Fruit fly (Drosophila melanogaster) whole organism, embryonic: ENCODE data around the gene CG31468.
A peak's percentile ranks its signal among the peaks of the same experiment; 100 is the strongest.

Source experiments
- BEAF-32 ChIP-seq: fragments of 200-800 bp; sonication (Bioruptor generic); optimal IDR thresholded peaks from 3 replicates; lab custom pipeline; 2017; ENCODE audit warnings: missing biosample characterization, missing genetic modification characterization, mild to moderate bottlenecking, moderate library complexity, missing genetic modification reagents
- C15 ChIP-seq: fragments of 200-800 bp; sonication (Bioruptor generic); IDR thresholded peaks from 3 replicates; pipeline ENCODE4 v1.3.6; 2022; ENCODE audit warnings: missing biosample characterization, missing genetic modification characterization
- CG10267 ChIP-seq: fragments of 200-800 bp; sonication (Bioruptor generic); optimal IDR thresholded peaks from 2 replicates; lab custom pipeline; 2018; ENCODE audit warnings: missing biosample characterization, mild to moderate bottlenecking, missing genetic modification characterization, moderate library complexity
- CG10366 ChIP-seq: fragments of 200-800 bp; sonication (Bioruptor generic); IDR thresholded peaks from 2 replicates; pipeline ENCODE4 v1.3.6; 2022; ENCODE audit warnings: missing biosample characterization, missing genetic modification characterization
- CG10959 ChIP-seq: fragments of 200-800 bp; sonication (Bioruptor generic); IDR thresholded peaks from 2 replicates; pipeline ENCODE4 v1.3.6; 2022; ENCODE audit warnings: missing biosample characterization, missing genetic modification characterization
- CG12744 ChIP-seq: fragments of 200-800 bp; sonication (Bioruptor generic); optimal IDR thresholded peaks from 2 replicates; lab custom pipeline; 2016; ENCODE audit warnings: missing biosample characterization, missing genetic modification characterization
- CG13624 ChIP-seq: fragments of 200-800 bp; sonication (Bioruptor generic); optimal IDR thresholded peaks from 2 replicates; lab custom pipeline; 2016; ENCODE audit warnings: missing biosample characterization, missing genetic modification characterization
- CG15601 ChIP-seq: fragments of 200-800 bp; sonication (Bioruptor generic); optimal IDR thresholded peaks from 3 replicates; lab custom pipeline; 2019; ENCODE audit warnings: missing biosample characterization, mild to moderate bottlenecking, missing genetic modification characterization, moderate library complexity
- CG18619 ChIP-seq: fragments of 200-800 bp; sonication (Bioruptor generic); optimal IDR thresholded peaks from 3 replicates; lab custom pipeline; 2017; ENCODE audit warnings: missing biosample characterization, mild to moderate bottlenecking, missing genetic modification characterization
- CG18764 ChIP-seq: fragments of 200-800 bp; sonication (Bioruptor generic); optimal IDR thresholded peaks from 3 replicates; lab custom pipeline; 2016; ENCODE audit warnings: missing biosample characterization, missing genetic modification characterization
- CG2678 ChIP-seq: fragments of 200-800 bp; sonication (Bioruptor generic); optimal IDR thresholded peaks from 3 replicates; lab custom pipeline; 2019; ENCODE audit warnings: missing biosample characterization, mild to moderate bottlenecking, missing genetic modification characterization, moderate library complexity
- CG33213 ChIP-seq: fragments of 200-800 bp; sonication (Bioruptor generic); optimal IDR thresholded peaks from 3 replicates; lab custom pipeline; 2016; ENCODE audit warnings: missing biosample characterization, missing genetic modification characterization
- CG4328 ChIP-seq: fragments of 200-800 bp; sonication (Bioruptor generic); optimal IDR thresholded peaks from 3 replicates; lab custom pipeline; 2017; ENCODE audit warnings: missing biosample characterization, missing genetic modification reagents, missing genetic modification characterization
- CG4424 ChIP-seq: fragments of 200-800 bp; sonication (Bioruptor generic); optimal IDR thresholded peaks from 3 replicates; lab custom pipeline; 2016; ENCODE audit warnings: missing biosample characterization, missing genetic modification characterization
- CG4854 ChIP-seq: fragments of 200-800 bp; sonication (Bioruptor generic); optimal IDR thresholded peaks from 2 replicates; lab custom pipeline; 2016; ENCODE audit warnings: missing biosample characterization, missing genetic modification characterization, inconsistent platforms
- CG7786 ChIP-seq: fragments of 200-800 bp; sonication (Bioruptor generic); optimal IDR thresholded peaks from 2 replicates; lab custom pipeline; 2016; ENCODE audit warnings: missing biosample characterization, missing genetic modification characterization
- Dp ChIP-seq: fragments of 200-800 bp; sonication (Bioruptor generic); optimal IDR thresholded peaks from 2 replicates; lab custom pipeline; 2018; ENCODE audit warnings: missing biosample characterization, mild to moderate bottlenecking, missing genetic modification characterization, moderate library complexity
- Eip74EF ChIP-seq, 2 experiments: fragments of 200-800 bp in 1 of 2; fragments of >200 bp in 1 of 2; sonication (Bioruptor generic) in 1 of 2; optimal IDR thresholded peaks; 2 replicates each; lab custom pipeline; 2017 to 2019; ENCODE audit warnings: missing biosample characterization in 2 of 2, missing genetic modification characterization in 2 of 2, mild to moderate bottlenecking in 1 of 2, moderate library complexity in 1 of 2
- Ets97D ChIP-seq: fragments of 200-800 bp; sonication (Bioruptor generic); optimal IDR thresholded peaks from 3 replicates; lab custom pipeline; 2016; ENCODE audit warnings: missing biosample characterization, missing genetic modification characterization
- Fer2 ChIP-seq: fragments of 200-800 bp; sonication (Bioruptor generic); optimal IDR thresholded peaks from 2 replicates; lab custom pipeline; 2018; ENCODE audit warnings: missing biosample characterization, mild to moderate bottlenecking, missing genetic modification characterization, moderate library complexity
- Hr3 ChIP-seq: fragments of 200-800 bp; sonication (Bioruptor generic); optimal IDR thresholded peaks from 3 replicates; lab custom pipeline; 2016; ENCODE audit warnings: missing biosample characterization, missing genetic modification characterization
- Mes4 ChIP-seq: fragments of 200-800 bp; sonication (Bioruptor generic); optimal IDR thresholded peaks from 2 replicates; lab custom pipeline; 2016; ENCODE audit warnings: missing biosample characterization, missing genetic modification characterization
- Six4 ChIP-seq: fragments of 200-800 bp; sonication (Bioruptor generic); optimal IDR thresholded peaks from 2 replicates; lab custom pipeline; 2016; ENCODE audit warnings: missing biosample characterization, missing genetic modification characterization
- Spps ChIP-seq: fragments of 200-800 bp; sonication (Bioruptor generic); optimal IDR thresholded peaks from 2 replicates; lab custom pipeline; 2018; ENCODE audit warnings: missing biosample characterization, mild to moderate bottlenecking, missing genetic modification characterization
- Ssrp ChIP-seq: fragments of 200-800 bp; sonication (Bioruptor generic); optimal IDR thresholded peaks from 2 replicates; lab custom pipeline; 2018; ENCODE audit warnings: missing biosample characterization, mild to moderate bottlenecking, missing genetic modification characterization, moderate library complexity
- TFAM ChIP-seq: fragments of 200-800 bp; sonication (Bioruptor generic); optimal IDR thresholded peaks from 2 replicates; lab custom pipeline; 2017; ENCODE audit warnings: missing biosample characterization, missing genetic modification characterization, inconsistent platforms
- Usf ChIP-seq: fragments of 200-800 bp; sonication (Bioruptor generic); optimal IDR thresholded peaks from 2 replicates; lab custom pipeline; 2017; ENCODE audit warnings: missing genotype, missing biosample characterization, missing genetic modification characterization
- cad ChIP-seq: fragments of >200 bp; optimal IDR thresholded peaks from 2 replicates; lab custom pipeline; 2017; ENCODE audit warnings: missing biosample characterization, missing genetic modification characterization
- cas ChIP-seq: fragments of 200-800 bp; sonication (Bioruptor generic); IDR thresholded peaks from 2 replicates; pipeline ENCODE4 v1.3.6; 2022; ENCODE audit warnings: missing biosample characterization, missing genetic modification characterization
- chn ChIP-seq: fragments of 200-800 bp; sonication (Bioruptor generic); optimal IDR thresholded peaks from 2 replicates; lab custom pipeline; 2016; ENCODE audit warnings: missing biosample characterization, missing genetic modification characterization
- crol ChIP-seq: fragments of 200-800 bp; sonication (Bioruptor generic); IDR thresholded peaks from 2 replicates; pipeline ENCODE4 v1.3.6; 2022; ENCODE audit warnings: missing biosample characterization, missing genetic modification characterization
- en ChIP-seq: fragments of 200-800 bp; sonication (Bioruptor generic); optimal IDR thresholded peaks from 2 replicates; lab custom pipeline; 2016; ENCODE audit warnings: missing biosample characterization, missing genetic modification characterization
- fd3F ChIP-seq: fragments of 200-800 bp; sonication (Bioruptor generic); optimal IDR thresholded peaks from 2 replicates; lab custom pipeline; 2018; ENCODE audit warnings: missing biosample characterization, mild to moderate bottlenecking, missing genetic modification characterization, moderate library complexity
- gsb-n ChIP-seq: fragments of 200-800 bp; sonication (Bioruptor generic); optimal IDR thresholded peaks from 3 replicates; lab custom pipeline; 2018; ENCODE audit warnings: missing biosample characterization, mild to moderate bottlenecking, missing genetic modification characterization
- jigr1 ChIP-seq: fragments of 200-800 bp; sonication (Bioruptor generic); IDR thresholded peaks from 3 replicates; pipeline ENCODE4 v1.3.6; 2022; ENCODE audit warnings: missing biosample characterization, missing genetic modification characterization
- kay ChIP-seq: fragments of 200-800 bp; sonication (Bioruptor generic); optimal IDR thresholded peaks from 2 replicates; lab custom pipeline; 2016; ENCODE audit warnings: missing biosample characterization, missing genetic modification characterization
- ken ChIP-seq: fragments of 200-800 bp; sonication (Bioruptor generic); IDR thresholded peaks from 3 replicates; pipeline ENCODE4 v1.3.6; 2022; ENCODE audit warnings: missing biosample characterization, missing genetic modification characterization
- knrl ChIP-seq: fragments of 200-800 bp; sonication (Bioruptor generic); IDR thresholded peaks from 3 replicates; pipeline ENCODE4 v1.3.6; 2022; ENCODE audit warnings: missing biosample characterization, missing genetic modification characterization; ENCODE audit not compliant: partially characterized antibody
- odd ChIP-seq: fragments of 200-800 bp; sonication (Bioruptor generic); optimal IDR thresholded peaks from 2 replicates; lab custom pipeline; 2017; ENCODE audit warnings: missing biosample characterization, mild to moderate bottlenecking, missing genetic modification characterization
- onecut ChIP-seq: fragments of 200-800 bp; sonication (Bioruptor generic); IDR thresholded peaks from 2 replicates; pipeline ENCODE4 v1.3.6; 2022; ENCODE audit warnings: missing biosample characterization, missing genetic modification characterization
- pnt ChIP-seq: fragments of 200-800 bp; sonication (Bioruptor generic); optimal IDR thresholded peaks from 3 replicates; lab custom pipeline; 2016; ENCODE audit warnings: missing biosample characterization, missing genetic modification characterization
- scrt ChIP-seq: fragments of 200-800 bp; sonication (Bioruptor generic); optimal IDR thresholded peaks from 2 replicates; lab custom pipeline; 2018; ENCODE audit warnings: missing biosample characterization, mild to moderate bottlenecking, missing genetic modification characterization, moderate library complexity
- sd ChIP-seq: fragments of 200-800 bp; sonication (Bioruptor generic); optimal IDR thresholded peaks from 3 replicates; lab custom pipeline; 2018; ENCODE audit warnings: missing biosample characterization, mild to moderate bottlenecking, missing genetic modification characterization, moderate library complexity
- sqz ChIP-seq: fragments of 200-800 bp; sonication (Bioruptor generic); optimal IDR thresholded peaks from 3 replicates; lab custom pipeline; 2018; ENCODE audit warnings: missing biosample characterization, mild to moderate bottlenecking, missing genetic modification characterization
- tap ChIP-seq: fragments of 200-800 bp; optimal IDR thresholded peaks from 3 replicates; lab custom pipeline; 2019; ENCODE audit warnings: missing biosample characterization, mild to moderate bottlenecking, missing genetic modification characterization, moderate library complexity
- tll ChIP-seq, 2 experiments: fragments of 200-800 bp in 1 of 2; fragments of >200 bp in 1 of 2; sonication (Bioruptor generic) in 1 of 2; optimal IDR thresholded peaks; 2 replicates each; lab custom pipeline; 2017 to 2019; ENCODE audit warnings: missing biosample characterization in 2 of 2, missing genetic modification characterization in 2 of 2, mild to moderate bottlenecking in 1 of 2, moderate library complexity in 1 of 2
- vfl ChIP-seq: fragments of 200-800 bp; sonication (Bioruptor generic); optimal IDR thresholded peaks from 2 replicates; lab custom pipeline; 2016; ENCODE audit warnings: missing biosample characterization, missing genetic modification characterization
- zen ChIP-seq: fragments of 200-800 bp; sonication (Bioruptor generic); optimal IDR thresholded peaks from 3 replicates; lab custom pipeline; 2018; ENCODE audit warnings: missing biosample characterization, mild to moderate bottlenecking, missing genetic modification characterization, moderate library complexity

Gene CG31468

DNA sequence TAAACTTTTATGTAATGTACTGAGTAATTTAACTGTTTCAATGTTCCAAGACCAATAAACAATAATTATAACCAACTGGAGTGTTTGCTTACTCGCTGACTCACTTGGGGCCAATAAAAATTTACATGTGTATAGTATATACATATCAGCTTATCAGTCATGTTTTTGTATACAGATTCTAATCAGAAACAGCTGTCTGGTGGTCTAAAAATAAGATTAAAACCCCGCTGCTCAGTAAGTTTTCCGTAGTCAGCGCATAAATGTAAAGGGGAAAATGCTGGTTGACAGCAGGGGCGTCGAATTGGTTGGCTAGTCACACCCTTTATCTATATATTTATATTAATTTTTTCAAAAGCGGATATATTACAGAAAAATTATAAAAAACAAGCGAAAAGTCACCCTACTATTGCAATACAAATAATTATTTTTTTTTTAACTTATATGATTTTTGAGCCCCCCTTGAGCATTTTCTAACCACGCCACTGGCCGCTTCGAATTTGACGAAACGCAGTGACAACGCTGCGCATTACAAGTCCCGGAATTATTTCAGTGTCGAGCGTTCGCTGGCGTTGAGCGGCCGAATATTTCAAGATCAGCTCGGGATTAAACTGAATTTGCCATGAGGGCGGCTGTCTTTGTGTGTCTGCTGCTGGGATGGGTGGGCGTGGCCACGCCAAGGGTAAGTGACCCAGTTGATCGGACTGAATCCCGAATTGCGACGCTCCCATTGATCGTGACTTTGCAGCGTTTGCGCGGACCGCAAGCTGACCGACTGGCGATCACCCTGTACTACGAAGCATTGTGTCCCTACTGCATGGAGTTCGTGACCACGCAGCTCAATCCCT lies 21.6 kb downstream of the CG31468 start, which contains the start of gene GILT2 (continued):
- TF ChIP-seq Eip74EF (GFP tag; optimal IDR thresholded peaks at IDR 0.05; lab: Kevin White, UChicago) (peak in 1 of 2 experiments; percentile 95), CG4328 (GFP tag; lab: Kevin White, UChicago) (peak; percentile 82), CG15601 (tag; lab: Kevin White, UChicago) (peak; percentile 90), onecut (GFP tag; lab: Robert Waterston, UW) (peak; percentile 88), Six4 (GFP tag; lab: Kevin White, UChicago) (peak; percentile 83), jigr1 (GFP tag; lab: Robert Waterston, UW) (peak; percentile 57; the same call in 2 of the 3 replicates), cas (GFP tag; lab: Robert Waterston, UW) (peak; percentile 78), Mes4 (GFP tag; lab: Kevin White, UChicago) (peak; percentile 7), TFAM (GFP tag; lab: Kevin White, UChicago) (peak; percentile 34), CG10267 (tag; lab: Kevin White, UChicago) (peak; percentile 87), CG33213 (GFP tag; lab: Kevin White, UChicago) (peak; percentile 51), cad (GFP tag; lab: Kevin White, UChicago) (no peak), odd (GFP tag; lab: Kevin White, UChicago) (peak; percentile 89), ken (GFP tag; lab: Robert Waterston, UW) (peak; percentile 89), Dp (GFP tag; lab: Kevin White, UChicago) (no peak), Fer2 (peak; percentile 86), Ets97D (peak; percentile 48), Hr3 (GFP tag; lab: Kevin White, UChicago) (peak; percentile 89), Ssrp (tag; lab: Kevin White, UChicago) (peak; percentile 90), CG12744 (GFP tag; lab: Kevin White, UChicago) (peak; percentile 49), CG13624 (GFP tag; lab: Kevin White, UChicago) (peak; percentile 64), CG18764 (GFP tag; lab: Kevin White, UChicago) (peak; percentile 81), zen (peak; percentile 93), CG2678 (tag; lab: Kevin White, UChicago) (peak; percentile 96), knrl (GFP tag; lab: Robert Waterston, UW) (no peak), crol (GFP tag; lab: Robert Waterston, UW) (peak; percentile 42), vfl (GFP tag; lab: Kevin White, UChicago) (peak; percentile 48), gsb-n (tag; lab: Kevin White, UChicago) (peak; percentile 86), tll (GFP tag; optimal IDR thresholded peaks at IDR 0.05; lab: Kevin White, UChicago) (peak in 1 of 2 experiments; percentile 12), pnt (GFP tag; lab: Kevin White, UChicago) (peak; percentile 43), fd3F (GFP tag; lab: Kevin White, UChicago) (peak; percentile 83), kay (GFP tag; lab: Kevin White, UChicago) (peak; percentile 76), scrt (GFP tag; lab: Kevin White, UChicago) (peak; percentile 82), CG4424 (GFP tag; lab: Kevin White, UChicago) (peak; percentile 92), Usf (GFP tag; lab: Kevin White, UChicago) (peak; percentile 69), BEAF-32 (GFP tag; lab: Kevin White, UChicago) (peak; percentile 1), C15 (peak; percentile 76), CG10959 (peak; percentile 89), tap (tag; lab: Kevin White, UChicago) (peak; percentile 87), sqz (GFP tag; lab: Kevin White, UChicago) (peak; percentile 88), Spps (peak; percentile 84), CG18619 (GFP tag; lab: Kevin White, UChicago) (peak; percentile 89), CG4854 (GFP tag; lab: Kevin White, UChicago) (peak; percentile 77), CG7786 (peak; percentile 13), sd (peak; percentile 78), en (no peak), CG10366 (GFP tag; lab: Robert Waterston, UW) (peak; percentile 88), chn (GFP tag; lab: Kevin White, UChicago) (peak; percentile 62)
